Worm (Caenorhabditis elegans) whole organism, L4 larva: Measurements from ENCODE around the gene T10B9.14.

Experiments
- D1046.2 ChIP-seq: fragments of 200-800 bp; sonication (Bioruptor generic); IDR thresholded peaks from 2 replicates; pipeline ENCODE4 v1.3.6; 2022; ENCODE audit warnings: missing genetic modification characterization, missing compliant biosample characterization
- F10B5.3 ChIP-seq: sonication (generic microtip); optimal IDR thresholded peaks from 2 replicates; lab custom pipeline; 2016; ENCODE audit warnings: mild to moderate bottlenecking, missing genetic modification characterization, missing compliant biosample characterization
- F44E2.7 ChIP-seq: fragments of 200-800 bp; sonication (Bioruptor generic); IDR thresholded peaks from 2 replicates; pipeline ENCODE4 v2.1.2; 2022; ENCODE audit warnings: missing genetic modification characterization, missing compliant biosample characterization
- Y105C5A.15 ChIP-seq: fragments of 200-800 bp; sonication (Bioruptor generic); IDR thresholded peaks from 2 replicates; pipeline ENCODE4 v1.3.6; 2022; ENCODE audit warnings: missing genetic modification characterization, missing compliant biosample characterization
- Y48G9A.11 ChIP-seq: fragments of 200-800 bp; sonication (Bioruptor generic); IDR thresholded peaks from 2 replicates; pipeline ENCODE4 v1.3.6; 2022; ENCODE audit warnings: missing genetic modification reagents, missing genetic modification characterization, missing compliant biosample characterization
- Y5F2A.4 ChIP-seq: fragments of 200-800 bp; sonication (Bioruptor generic); optimal IDR thresholded peaks from 2 replicates; lab custom pipeline; 2018; ENCODE audit warnings: mild to moderate bottlenecking, missing genetic modification characterization, missing compliant biosample characterization
- ZK546.5 ChIP-seq, 2 experiments: sonication (generic microtip); optimal IDR thresholded peaks; 2 replicates each; lab custom pipeline; 2017; ENCODE audit warnings: missing biosample characterization in 2 of 2, missing genetic modification characterization in 2 of 2
- aha-1 ChIP-seq: fragments of 150-350 bp; peaks from one replicate; lab custom pipeline; 2014; ENCODE audit warnings: missing biosample characterization, missing genetic modification characterization
- attf-4 ChIP-seq: sonication (generic microtip); optimal IDR thresholded peaks from 3 replicates; lab custom pipeline; 2017; ENCODE audit warnings: missing biosample characterization, missing genetic modification characterization
- ceh-20 ChIP-seq: fragments of 200-800 bp; sonication (Bioruptor generic); IDR thresholded peaks from 2 replicates; pipeline ENCODE4 v1.3.6; 2022; ENCODE audit warnings: missing genetic modification reagents, missing genetic modification characterization, missing compliant biosample characterization
- ceh-44 ChIP-seq: fragments of 200-800 bp; sonication (Bioruptor generic); IDR thresholded peaks from 2 replicates; pipeline ENCODE4 v1.3.6; 2022; ENCODE audit warnings: missing genetic modification reagents, missing genetic modification characterization, missing compliant biosample characterization
- cey-2 ChIP-seq: sonication (generic microtip); optimal IDR thresholded peaks from 3 replicates; lab custom pipeline; 2017; ENCODE audit warnings: missing genetic modification characterization, mild to moderate bottlenecking, missing compliant biosample characterization, antibody characterized with exemption, borderline replicate concordance; ENCODE audit not compliant: insufficient read depth
- daf-12 ChIP-seq: fragments of 150-350 bp; optimal IDR thresholded peaks from 2 replicates; lab custom pipeline; 2014; ENCODE audit warnings: missing biosample characterization, missing genetic modification reagents, missing genetic modification characterization
- daf-8 ChIP-seq: fragments of 200-800 bp; sonication (Bioruptor generic); IDR thresholded peaks from 2 replicates; pipeline ENCODE4 v1.3.6; 2022; ENCODE audit warnings: missing genetic modification characterization, missing compliant biosample characterization
- dmd-6 ChIP-seq: fragments of 200-800 bp; sonication (Bioruptor generic); IDR thresholded peaks from 2 replicates; pipeline ENCODE4 v1.3.6; 2022; ENCODE audit warnings: missing genetic modification reagents, missing genetic modification characterization, missing compliant biosample characterization
- egl-27 ChIP-seq: sonication (generic microtip); optimal IDR thresholded peaks from 3 replicates; lab custom pipeline; 2017; ENCODE audit warnings: missing biosample characterization, missing genetic modification reagents, missing genetic modification characterization
- egl-43 ChIP-seq: fragments of 200-800 bp; sonication (Bioruptor generic); IDR thresholded peaks from 2 replicates; pipeline ENCODE4 v1.3.6; 2022; ENCODE audit warnings: missing genetic modification reagents, missing genetic modification characterization, missing compliant biosample characterization
- fos-1 ChIP-seq: fragments of 150-350 bp; optimal IDR thresholded peaks from 2 replicates; lab custom pipeline; 2014; ENCODE audit warnings: missing biosample characterization, missing genetic modification characterization
- hif-1 ChIP-seq, 2 experiments: sonication (generic microtip); optimal IDR thresholded peaks; 2 replicates each; lab custom pipeline; 2016 to 2017; ENCODE audit warnings: missing compliant biosample characterization in 2 of 2, missing genetic modification characterization in 2 of 2, missing genetic modification reagents in 2 of 2, missing genotype in 2 of 2, mild to moderate bottlenecking in 1 of 2
- hlh-11 ChIP-seq: fragments of 200-800 bp; sonication (Bioruptor generic); optimal IDR thresholded peaks from 2 replicates; lab custom pipeline; 2018; ENCODE audit warnings: mild to moderate bottlenecking, missing genetic modification characterization, missing compliant biosample characterization
- hlh-30 ChIP-seq: sonication (generic microtip); optimal IDR thresholded peaks from 2 replicates; lab custom pipeline; 2017; ENCODE audit warnings: antibody characterized with exemption, mild to moderate bottlenecking, missing genetic modification characterization, missing compliant biosample characterization; ENCODE audit not compliant: insufficient read depth
- hmg-1.1 ChIP-seq: fragments of 200-800 bp; sonication (Bioruptor generic); IDR thresholded peaks from 2 replicates; pipeline ENCODE4 v1.3.6; 2022; ENCODE audit warnings: missing genetic modification reagents, missing genetic modification characterization, missing compliant biosample characterization
- lim-7 ChIP-seq: fragments of 200-800 bp; sonication (Bioruptor generic); IDR thresholded peaks from 2 replicates; pipeline ENCODE4 v1.3.6; 2022; ENCODE audit warnings: missing genetic modification characterization, missing compliant biosample characterization
- lin-13 ChIP-seq: fragments of 150-350 bp; optimal IDR thresholded peaks from 2 replicates; lab custom pipeline; 2014; ENCODE audit warnings: missing biosample characterization, missing genetic modification reagents, missing genetic modification characterization
- lin-29 ChIP-seq: fragments of 200-800 bp; sonication (Bioruptor generic); IDR thresholded peaks from 2 replicates; pipeline ENCODE4 v1.3.6; 2022; ENCODE audit warnings: missing genetic modification reagents, missing genetic modification characterization, missing compliant biosample characterization
- lir-3 ChIP-seq: sonication (generic microtip); optimal IDR thresholded peaks from 2 replicates; lab custom pipeline; 2016; ENCODE audit warnings: mild to moderate bottlenecking, missing genetic modification characterization, missing compliant biosample characterization
- mes-2 ChIP-seq: sonication (generic microtip); optimal IDR thresholded peaks from 2 replicates; lab custom pipeline; 2016; ENCODE audit warnings: missing genotype, mild to moderate bottlenecking, missing genetic modification characterization, missing compliant biosample characterization; ENCODE audit not compliant: poor library complexity, severe bottlenecking
- nhr-10 ChIP-seq: fragments of 150-350 bp; optimal IDR thresholded peaks from 2 replicates; lab custom pipeline; 2014; ENCODE audit warnings: missing biosample characterization, missing genetic modification characterization
- nhr-102 ChIP-seq: sonication (generic microtip); optimal IDR thresholded peaks from 2 replicates; lab custom pipeline; 2016; ENCODE audit warnings: mild to moderate bottlenecking, missing genetic modification characterization, moderate library complexity, missing compliant biosample characterization
- nhr-11 ChIP-seq: fragments of 150-350 bp; optimal IDR thresholded peaks from 2 replicates; lab custom pipeline; 2014; ENCODE audit warnings: missing biosample characterization, missing genetic modification characterization
- nhr-237 ChIP-seq: sonication (generic microtip); optimal IDR thresholded peaks from 2 replicates; lab custom pipeline; 2017; ENCODE audit warnings: missing biosample characterization, missing genetic modification characterization
- nhr-25 ChIP-seq: sonication (generic microtip); optimal IDR thresholded peaks from 2 replicates; lab custom pipeline; 2017; ENCODE audit warnings: missing genetic modification characterization, mild to moderate bottlenecking, missing compliant biosample characterization, antibody characterized with exemption, moderate library complexity, borderline replicate concordance; ENCODE audit not compliant: insufficient read depth
- nhr-28 ChIP-seq: fragments of 150-350 bp; optimal IDR thresholded peaks from 2 replicates; lab custom pipeline; 2014; ENCODE audit warnings: missing biosample characterization, missing genetic modification characterization
- nhr-6 ChIP-seq: fragments of 150-350 bp; optimal IDR thresholded peaks from 2 replicates; lab custom pipeline; 2014; ENCODE audit warnings: missing biosample characterization, missing genetic modification characterization
- nhr-76 ChIP-seq: fragments of 150-350 bp; optimal IDR thresholded peaks from 2 replicates; lab custom pipeline; 2014; ENCODE audit warnings: missing biosample characterization, missing genetic modification characterization
- nhr-77 ChIP-seq: fragments of 150-350 bp; optimal IDR thresholded peaks from 2 replicates; lab custom pipeline; 2014; ENCODE audit warnings: missing biosample characterization, missing genetic modification characterization
- php-3 ChIP-seq: fragments of 200-800 bp; sonication (Bioruptor generic); IDR thresholded peaks from 2 replicates; pipeline ENCODE4 v1.3.6; 2022; ENCODE audit warnings: missing genetic modification reagents, missing genetic modification characterization, missing compliant biosample characterization
- pqm-1 ChIP-seq: sonication (generic microtip); optimal IDR thresholded peaks from 2 replicates; lab custom pipeline; 2017; ENCODE audit warnings: missing biosample characterization, missing genetic modification characterization
- saeg-2 ChIP-seq: fragments of 200-800 bp; sonication (Bioruptor generic); IDR thresholded peaks from 2 replicates; pipeline ENCODE4 v1.3.6; 2022; ENCODE audit warnings: missing genetic modification reagents, missing genetic modification characterization, missing compliant biosample characterization
- set-16 ChIP-seq: fragments of 200-800 bp; sonication (Bioruptor generic); IDR thresholded peaks from 2 replicates; pipeline ENCODE4 v1.3.6; 2022; ENCODE audit warnings: missing genetic modification reagents, missing genetic modification characterization, missing compliant biosample characterization
- skn-1 ChIP-seq: fragments of 150-350 bp; optimal IDR thresholded peaks from 2 replicates; lab custom pipeline; 2014; ENCODE audit warnings: missing biosample characterization, missing genetic modification characterization
- spr-3 ChIP-seq: fragments of 200-800 bp; sonication (Bioruptor generic); optimal IDR thresholded peaks from 2 replicates; lab custom pipeline; 2018; ENCODE audit warnings: mild to moderate bottlenecking, missing genetic modification characterization, missing compliant biosample characterization
- tra-1 ChIP-seq: fragments of 200-800 bp; sonication (Bioruptor generic); IDR thresholded peaks from 2 replicates; pipeline ENCODE4 v1.3.6; 2022; ENCODE audit warnings: missing genetic modification reagents, missing genetic modification characterization, missing compliant biosample characterization
- unc-62 ChIP-seq, 3 experiments: fragments of 150-350 bp in 1 of 3; sonication (generic microtip); optimal IDR thresholded peaks in 2 of 3; peaks in 1 of 3; 1 replicate in 1 of 3; 2 replicates in 2 of 3; lab custom pipeline; 2014 to 2017; ENCODE audit warnings: missing biosample characterization in 3 of 3, missing genetic modification characterization in 3 of 3, missing genetic modification reagents in 3 of 3, missing genotype in 1 of 3
- zfp-2 ChIP-seq: sonication (generic microtip); optimal IDR thresholded peaks from 2 replicates; lab custom pipeline; 2016; ENCODE audit warnings: mild to moderate bottlenecking, missing genetic modification characterization, missing compliant biosample characterization
- ztf-7 ChIP-seq: fragments of 150-350 bp; optimal IDR thresholded peaks from 2 replicates; lab custom pipeline; 2014; ENCODE audit warnings: missing biosample characterization, missing genetic modification characterization

T10B9.14 gene

DNA sequence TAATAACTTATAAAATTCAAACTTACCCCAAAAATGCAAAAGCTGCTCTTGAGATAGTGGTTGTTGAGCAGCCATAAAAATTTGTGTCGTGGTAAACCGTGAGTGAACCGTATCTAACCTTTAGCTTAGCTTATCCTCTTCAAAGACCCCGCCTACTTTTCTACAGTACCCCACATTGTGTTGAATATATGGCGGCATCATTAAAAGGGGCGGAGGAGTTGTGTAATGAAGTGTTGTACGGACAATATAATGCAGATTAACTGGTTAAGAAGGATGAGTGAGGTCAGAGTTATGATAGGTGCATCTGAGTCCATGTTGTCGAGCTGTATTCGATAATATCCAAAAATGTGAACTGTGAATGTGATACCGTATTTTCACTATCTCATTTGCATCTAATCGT lies 45.6 kb upstream of the T10B9.14 start, which contains the start of gene eyg-1:
eyg-1 (minus strand) TSS at position 101 of the 400 bp plus-strand sequence.
- TF ChIP-seq aha-1 (tag; lab: Kevin White, UChicago) = peak; percentile 53
- no peak for TF ChIP-seq pqm-1 (tag; lab: Kevin White, UChicago)

DNA sequence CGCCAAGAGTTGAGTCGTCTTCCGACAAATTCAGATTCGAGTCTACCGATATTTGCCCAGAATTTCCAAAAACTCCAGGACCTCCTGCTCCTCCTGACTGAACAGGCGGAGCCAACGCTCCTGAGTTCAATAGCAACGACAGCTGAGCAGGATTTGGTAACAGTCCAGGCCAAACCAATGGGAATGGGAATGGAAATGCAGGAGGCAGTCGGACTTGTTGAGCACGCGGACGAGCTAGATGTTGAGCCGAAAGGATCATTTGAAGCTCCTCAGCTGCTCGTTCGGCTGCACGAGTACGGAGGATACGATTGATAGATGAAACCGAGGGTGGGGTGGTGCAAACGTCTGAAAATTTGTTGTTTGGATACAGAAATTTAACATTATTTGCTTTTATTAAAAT lies 44.7 kb upstream of the T10B9.14 start:
- peak; percentile 56 for TF ChIP-seq aha-1 (tag; lab: Kevin White, UChicago)
- TF ChIP-seq pqm-1 (tag; lab: Kevin White, UChicago) = no peak

DNA sequence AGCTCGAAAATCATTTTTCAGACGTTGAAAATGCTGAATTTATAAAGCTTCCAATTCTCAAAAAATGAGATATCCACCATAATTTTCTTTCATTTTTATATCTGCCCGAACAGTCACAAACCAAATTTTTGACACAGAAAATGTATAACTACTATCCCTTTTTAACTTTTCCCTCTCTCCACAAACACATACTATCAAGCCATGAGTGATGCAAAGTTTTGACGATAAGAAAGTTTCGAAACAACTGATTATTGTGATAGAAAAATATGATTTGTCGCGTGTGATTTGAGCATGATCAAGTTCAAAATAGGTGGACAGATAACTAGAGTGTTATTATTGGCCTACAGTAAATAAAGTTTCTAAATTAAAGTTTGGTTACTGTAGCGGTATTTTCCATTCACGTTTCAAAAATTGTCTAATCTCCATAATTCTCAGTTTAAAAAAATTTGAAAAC lies 25.3 kb upstream of the T10B9.14 start, which contains the start of gene cyp-13A8:
cyp-13A8 (minus strand) TSS at position 51 of the 454 bp plus-strand sequence.
- TF ChIP-seq lin-29 (no peak), cey-2 (no peak), fos-1 (tag; lab: Kevin White, UChicago) (no peak), spr-3 (GFP tag; lab: Kevin White, UChicago) (no peak), D1046.2 (GFP tag; lab: Robert Waterston, UW) (no peak), nhr-76 (no peak), ceh-20 (GFP tag; lab: Robert Waterston, UW) (no peak), pqm-1 (tag; lab: Kevin White, UChicago) (peak; percentile 91), dmd-6 (peak; percentile 90), ztf-7 (tag; lab: Kevin White, UChicago) (no peak), hif-1 (tag; optimal IDR thresholded peaks at IDR 0.05; lab: Kevin White, UChicago) (no peak), nhr-237 (no peak), Y105C5A.15 (GFP tag; lab: Robert Waterston, UW) (no peak), daf-8 (GFP tag; lab: Robert Waterston, UW) (no peak), Y48G9A.11 (GFP tag; lab: Robert Waterston, UW) (no peak), saeg-2 (GFP tag; lab: Robert Waterston, UW) (no peak), set-16 (GFP tag; lab: Robert Waterston, UW) (no peak), Y5F2A.4 (GFP tag; lab: Kevin White, UChicago) (no peak), nhr-11 (tag; lab: Kevin White, UChicago) (no peak), attf-4 (tag; lab: Kevin White, UChicago) (no peak), nhr-25 (tag; lab: Kevin White, UChicago) (no peak), lir-3 (tag; lab: Kevin White, UChicago) (no peak), hlh-11 (tag; lab: Kevin White, UChicago) (peak; percentile 79), unc-62 (GFP tag; optimal IDR thresholded peaks at IDR 0.05 in 1 of 2; lab: Kevin White, UChicago) (peak in 1 of 2 experiments; percentile 21), unc-62 (tag; optimal IDR thresholded peaks at IDR 0.05; lab: Kevin White, UChicago) (no peak), F10B5.3 (tag; lab: Kevin White, UChicago) (no peak), zfp-2 (no peak), hlh-30 (tag; lab: Kevin White, UChicago) (peak; percentile 91), nhr-102 (peak; percentile 93), nhr-6 (tag; lab: Kevin White, UChicago) (no peak), nhr-28 (tag; lab: Kevin White, UChicago) (peak; percentile 78), egl-43 (GFP tag; lab: Robert Waterston, UW) (no peak), aha-1 (tag; lab: Kevin White, UChicago) (peak; percentile 38), nhr-77 (tag; lab: Kevin White, UChicago) (peak; percentile 1), F44E2.7 (GFP tag; lab: Robert Waterston, UW) (no peak), lin-13 (GFP tag; lab: Kevin White, UChicago) (no peak), php-3 (GFP tag; lab: Robert Waterston, UW) (no peak), lim-7 (GFP tag; lab: Robert Waterston, UW) (no peak), hmg-1.1 (no peak), tra-1 (GFP tag; lab: Robert Waterston, UW) (0 out of 2 replicates have a peak, but pooled peaks have one; percentile 29), skn-1 (tag; lab: Kevin White, UChicago) (no peak), egl-27 (tag; lab: Kevin White, UChicago) (no peak), daf-12 (no peak), nhr-10 (tag; lab: Kevin White, UChicago) (no peak), mes-2 (tag; lab: Kevin White, UChicago) (no peak), ZK546.5 (tag; optimal IDR thresholded peaks at IDR 0.05; lab: Kevin White, UChicago) (no peak), ceh-44 (no peak)
